Fruit fly (Drosophila melanogaster) whole organism, embryonic: ENCODE measurements around the gene FoxL1.

Experiments used
- Adf1 ChIP-seq: fragments of 200-800 bp; sonication (Bioruptor generic); IDR thresholded peaks from 2 replicates; pipeline ENCODE4 v1.3.6; 2022; ENCODE audit warnings: missing biosample characterization, missing genetic modification characterization
- B-H2 ChIP-seq: fragments of 200-800 bp; sonication (Bioruptor generic); optimal IDR thresholded peaks from 2 replicates; lab custom pipeline; 2018; ENCODE audit warnings: missing biosample characterization, mild to moderate bottlenecking, missing genetic modification characterization
- BtbVII ChIP-seq: fragments of 200-800 bp; sonication (Bioruptor generic); optimal IDR thresholded peaks from 3 replicates; lab custom pipeline; 2017; ENCODE audit warnings: missing biosample characterization, mild to moderate bottlenecking, missing genetic modification characterization
- CG10431 ChIP-seq: fragments of 200-800 bp; sonication (Bioruptor generic); optimal IDR thresholded peaks from 3 replicates; lab custom pipeline; 2018; ENCODE audit warnings: missing biosample characterization, mild to moderate bottlenecking, missing genetic modification characterization
- CG11398 ChIP-seq: fragments of 200-800 bp; sonication (Bioruptor generic); optimal IDR thresholded peaks from 2 replicates; lab custom pipeline; 2016; ENCODE audit warnings: missing biosample characterization, missing genetic modification characterization
- CG13296 ChIP-seq: fragments of 200-800 bp; sonication (Bioruptor generic); optimal IDR thresholded peaks from 3 replicates; lab custom pipeline; 2018; ENCODE audit warnings: missing biosample characterization, mild to moderate bottlenecking, missing genetic modification characterization
- CG14050 ChIP-seq: fragments of 200-800 bp; sonication (Bioruptor generic); IDR thresholded peaks from 3 replicates; pipeline ENCODE4 v1.3.6; 2022; ENCODE audit warnings: missing biosample characterization, missing genetic modification characterization
- CG15601 ChIP-seq: fragments of 200-800 bp; sonication (Bioruptor generic); optimal IDR thresholded peaks from 3 replicates; lab custom pipeline; 2019; ENCODE audit warnings: missing biosample characterization, mild to moderate bottlenecking, missing genetic modification characterization, moderate library complexity
- CG16863 ChIP-seq: fragments of 200-800 bp; sonication (Bioruptor generic); optimal IDR thresholded peaks from 3 replicates; lab custom pipeline; 2016; ENCODE audit warnings: missing biosample characterization, missing genetic modification characterization
- CG17361 ChIP-seq: fragments of 200-800 bp; sonication (Bioruptor generic); IDR thresholded peaks from 3 replicates; pipeline ENCODE4 v1.3.6; 2022; ENCODE audit warnings: missing biosample characterization, missing genetic modification characterization
- CG1792 ChIP-seq: fragments of 200-800 bp; sonication (Bioruptor generic); optimal IDR thresholded peaks from 2 replicates; lab custom pipeline; 2016; ENCODE audit warnings: missing biosample characterization, missing genetic modification characterization
- CG3163 ChIP-seq: fragments of 200-800 bp; sonication (Bioruptor generic); optimal IDR thresholded peaks from 3 replicates; lab custom pipeline; 2016; ENCODE audit warnings: missing biosample characterization, missing genetic modification characterization
- CG32767 ChIP-seq: fragments of 200-800 bp; sonication (Bioruptor generic); IDR thresholded peaks from 2 replicates; pipeline ENCODE4 v1.3.6; 2022; ENCODE audit warnings: missing biosample characterization, missing genetic modification characterization
- CG34422 ChIP-seq: fragments of 200-800 bp; sonication (Bioruptor generic); IDR thresholded peaks from 3 replicates; pipeline ENCODE4 v1.3.6; 2022; ENCODE audit warnings: missing biosample characterization, missing genetic modification characterization
- CG4282 ChIP-seq: fragments of 200-800 bp; sonication (Bioruptor generic); optimal IDR thresholded peaks from 2 replicates; lab custom pipeline; 2016; ENCODE audit warnings: missing biosample characterization, missing genetic modification characterization
- CG4820 ChIP-seq: fragments of 200-800 bp; sonication (Bioruptor generic); optimal IDR thresholded peaks from 3 replicates; lab custom pipeline; 2016; ENCODE audit warnings: missing biosample characterization, missing genetic modification characterization
- CG6654 ChIP-seq: fragments of 200-800 bp; sonication (Bioruptor generic); optimal IDR thresholded peaks from 2 replicates; lab custom pipeline; 2017; ENCODE audit warnings: missing biosample characterization, mild to moderate bottlenecking, missing genetic modification characterization
- CG7271 ChIP-seq: fragments of 200-800 bp; sonication (Bioruptor generic); optimal IDR thresholded peaks from 2 replicates; lab custom pipeline; 2018; ENCODE audit warnings: missing biosample characterization, mild to moderate bottlenecking, missing genetic modification characterization, moderate library complexity
- CG7786 ChIP-seq: fragments of 200-800 bp; sonication (Bioruptor generic); optimal IDR thresholded peaks from 2 replicates; lab custom pipeline; 2016; ENCODE audit warnings: missing biosample characterization, missing genetic modification characterization
- CG8290 ChIP-seq, 3 experiments: fragments of 200-800 bp; sonication (Bioruptor generic); optimal IDR thresholded peaks; 2 replicates each; lab custom pipeline; 2016 to 2019; ENCODE audit warnings: missing biosample characterization in 3 of 3, missing genetic modification characterization in 3 of 3, mild to moderate bottlenecking in 2 of 3, moderate library complexity in 1 of 3
- CG9437 ChIP-seq: fragments of 200-800 bp; sonication (Bioruptor generic); optimal IDR thresholded peaks from 2 replicates; lab custom pipeline; 2018; ENCODE audit warnings: missing biosample characterization, mild to moderate bottlenecking, missing genetic modification characterization
- CG9817 ChIP-seq: fragments of 200-800 bp; sonication (Bioruptor generic); optimal IDR thresholded peaks from 2 replicates; lab custom pipeline; 2018; ENCODE audit warnings: missing biosample characterization, mild to moderate bottlenecking, missing genetic modification characterization, moderate library complexity
- Dek ChIP-seq: fragments of 200-800 bp; sonication (Bioruptor generic); optimal IDR thresholded peaks from 3 replicates; lab custom pipeline; 2019; ENCODE audit warnings: missing biosample characterization, mild to moderate bottlenecking, missing genetic modification characterization, moderate library complexity
- Doc2 ChIP-seq: fragments of 200-800 bp; sonication (Bioruptor generic); IDR thresholded peaks from 2 replicates; pipeline ENCODE4 v1.3.6; 2022; ENCODE audit warnings: missing biosample characterization, missing genetic modification characterization
- ERR ChIP-seq: fragments of 200-800 bp; sonication (Bioruptor generic); optimal IDR thresholded peaks from 2 replicates; lab custom pipeline; 2016; ENCODE audit warnings: missing biosample characterization, missing genetic modification characterization
- Elba2 ChIP-seq: fragments of 200-800 bp; sonication (Bioruptor generic); optimal IDR thresholded peaks from 3 replicates; lab custom pipeline; 2016; ENCODE audit warnings: missing biosample characterization, missing genetic modification characterization
- H15 ChIP-seq: fragments of 200-800 bp; sonication (Bioruptor generic); IDR thresholded peaks from 3 replicates; pipeline ENCODE4 v1.3.6; 2022; ENCODE audit warnings: missing biosample characterization, missing genetic modification characterization
- Hr39 ChIP-seq: fragments of >200 bp; optimal IDR thresholded peaks from 2 replicates; lab custom pipeline; 2017
- Hr51 ChIP-seq, 2 experiments: fragments of 200-800 bp; sonication (Bioruptor generic); optimal IDR thresholded peaks; 2 replicates in 1 of 2; 3 replicates in 1 of 2; lab custom pipeline; 2016 to 2018; ENCODE audit warnings: missing biosample characterization in 2 of 2, missing genetic modification characterization in 2 of 2, mild to moderate bottlenecking in 1 of 2, moderate library complexity in 1 of 2
- Sox100B ChIP-seq: fragments of 200-800 bp; sonication (Bioruptor generic); optimal IDR thresholded peaks from 3 replicates; lab custom pipeline; 2018; ENCODE audit warnings: missing biosample characterization, mild to moderate bottlenecking, missing genetic modification characterization
- ap ChIP-seq: fragments of 200-800 bp; sonication (Bioruptor generic); IDR thresholded peaks from 2 replicates; pipeline ENCODE4 v1.3.6; 2022; ENCODE audit warnings: missing biosample characterization, missing genetic modification characterization
- bab2 ChIP-seq: fragments of 200-800 bp; sonication (Bioruptor generic); optimal IDR thresholded peaks from 2 replicates; lab custom pipeline; 2016; ENCODE audit warnings: missing biosample characterization, missing genetic modification characterization
- btn ChIP-seq: fragments of 200-800 bp; sonication (Bioruptor generic); optimal IDR thresholded peaks from 2 replicates; lab custom pipeline; 2016; ENCODE audit warnings: missing biosample characterization, missing genetic modification characterization
- cas ChIP-seq: fragments of 200-800 bp; sonication (Bioruptor generic); IDR thresholded peaks from 2 replicates; pipeline ENCODE4 v1.3.6; 2022; ENCODE audit warnings: missing biosample characterization, missing genetic modification characterization
- dimm ChIP-seq: fragments of 200-800 bp; sonication (Bioruptor generic); IDR thresholded peaks from 2 replicates; pipeline ENCODE4 v1.3.6; 2022; ENCODE audit warnings: missing biosample characterization, missing genetic modification characterization
- dmrt11E ChIP-seq: fragments of 200-800 bp; sonication (Bioruptor generic); optimal IDR thresholded peaks from 3 replicates; lab custom pipeline; 2018; ENCODE audit warnings: missing biosample characterization, mild to moderate bottlenecking, missing genetic modification characterization, moderate library complexity
- ewg ChIP-seq: fragments of 200-800 bp; sonication (Bioruptor generic); optimal IDR thresholded peaks from 3 replicates; lab custom pipeline; 2017; ENCODE audit warnings: mild to moderate bottlenecking, missing biosample characterization, missing genetic modification reagents, missing genetic modification characterization
- gro ChIP-seq: fragments of 200-800 bp; sonication (Bioruptor generic); optimal IDR thresholded peaks from 2 replicates; lab custom pipeline; 2016; ENCODE audit warnings: missing biosample characterization, missing genetic modification characterization
- lmd ChIP-seq: fragments of 200-800 bp; sonication (Bioruptor generic); IDR thresholded peaks from 2 replicates; pipeline ENCODE4 v1.3.6; 2022; ENCODE audit warnings: missing biosample characterization, missing genetic modification characterization
- lov ChIP-seq, 2 experiments: fragments of 200-800 bp in 1 of 2; fragments of >200 bp in 1 of 2; sonication (Bioruptor generic) in 1 of 2; IDR thresholded peaks in 1 of 2; optimal IDR thresholded peaks in 1 of 2; 2 replicates in 1 of 2; 3 replicates in 1 of 2; pipeline versions ENCODE4 v1.3.6 to Lab custom; 2017 to 2022; ENCODE audit warnings: missing biosample characterization in 1 of 2, missing genetic modification characterization in 1 of 2
- nerfin-1 ChIP-seq: fragments of 200-800 bp; sonication (Bioruptor generic); optimal IDR thresholded peaks from 3 replicates; lab custom pipeline; 2019; ENCODE audit warnings: missing biosample characterization, mild to moderate bottlenecking, missing genetic modification characterization, moderate library complexity
- nom ChIP-seq: fragments of 200-800 bp; sonication (Bioruptor generic); optimal IDR thresholded peaks from 2 replicates; lab custom pipeline; 2017; ENCODE audit warnings: missing biosample characterization, missing genetic modification characterization, mild to moderate bottlenecking, moderate library complexity, missing genetic modification reagents
- pan ChIP-seq, 4 experiments: fragments of >200 bp in 3 of 4; fragments of 200-800 bp in 1 of 4; sonication (Bioruptor generic) in 1 of 4; optimal IDR thresholded peaks in 3 of 4; IDR thresholded peaks in 1 of 4; 2 replicates each; pipeline versions ENCODE4 v1.3.6 to Lab custom; 2017 to 2022; ENCODE audit warnings: missing biosample characterization in 2 of 4, missing genetic modification characterization in 2 of 4, mixed read lengths in 1 of 4
- sd ChIP-seq: fragments of 200-800 bp; sonication (Bioruptor generic); optimal IDR thresholded peaks from 3 replicates; lab custom pipeline; 2018; ENCODE audit warnings: missing biosample characterization, mild to moderate bottlenecking, missing genetic modification characterization, moderate library complexity
- tll ChIP-seq, 2 experiments: fragments of 200-800 bp in 1 of 2; fragments of >200 bp in 1 of 2; sonication (Bioruptor generic) in 1 of 2; optimal IDR thresholded peaks; 2 replicates each; lab custom pipeline; 2017 to 2019; ENCODE audit warnings: missing biosample characterization in 2 of 2, missing genetic modification characterization in 2 of 2, mild to moderate bottlenecking in 1 of 2, moderate library complexity in 1 of 2
- trem ChIP-seq: fragments of 200-800 bp; optimal IDR thresholded peaks from 3 replicates; lab custom pipeline; 2019; ENCODE audit warnings: missing biosample characterization, mild to moderate bottlenecking, missing genetic modification characterization, moderate library complexity
- unpg ChIP-seq: fragments of 200-800 bp; sonication (Bioruptor generic); optimal IDR thresholded peaks from 3 replicates; lab custom pipeline; 2018; ENCODE audit warnings: missing biosample characterization, mild to moderate bottlenecking, missing genetic modification characterization, moderate library complexity
- zen ChIP-seq: fragments of 200-800 bp; sonication (Bioruptor generic); optimal IDR thresholded peaks from 3 replicates; lab custom pipeline; 2018; ENCODE audit warnings: missing biosample characterization, mild to moderate bottlenecking, missing genetic modification characterization, moderate library complexity

The FoxL1 gene

dm6 chr3L:4025738-4026505 lies 7.2 kb downstream of the FoxL1 start, which contains the start of gene CG11594 (continued):
- TF ChIP-seq CG13296 (GFP tag; lab: Kevin White, UChicago) (peak; percentile 49), CG7786 (GFP tag; lab: Kevin White, UChicago) (no peak), gro (GFP tag; lab: Kevin White, UChicago) (no peak), bab2 (GFP tag; lab: Kevin White, UChicago) (no peak), CG10431 (GFP tag; lab: Kevin White, UChicago) (no peak), dimm (GFP tag; lab: Robert Waterston, UW) (no peak), CG3163 (peak; percentile 3), btn (GFP tag; lab: Kevin White, UChicago) (no peak), ERR (GFP tag; lab: Kevin White, UChicago) (no peak), tll (GFP tag; optimal IDR thresholded peaks at IDR 0.05; lab: Kevin White, UChicago) (no peak), B-H2 (peak; percentile 29), Adf1 (GFP tag; lab: Robert Waterston, UW) (no peak), CG17361 (GFP tag; lab: Robert Waterston, UW) (no peak), CG1792 (GFP tag; lab: Kevin White, UChicago) (no peak), CG7271 (tag; lab: Kevin White, UChicago) (no peak), CG32767 (GFP tag; lab: Robert Waterston, UW) (no peak), lov (optimal IDR thresholded peaks at IDR 0.05; lab: Kevin White, UChicago) (no peak), lov (GFP tag; IDR thresholded peaks at IDR 0.05; lab: Robert Waterston, UW) (no peak), ap (GFP tag; lab: Robert Waterston, UW) (no peak), H15 (GFP tag; lab: Robert Waterston, UW) (no peak), CG34422 (no peak), Hr51 (GFP tag; optimal IDR thresholded peaks at IDR 0.05; lab: Kevin White, UChicago) (no peak), CG8290 (GFP tag; optimal IDR thresholded peaks at IDR 0.05; lab: Kevin White, UChicago) (no peak), CG8290 (tag; optimal IDR thresholded peaks at IDR 0.05; lab: Kevin White, UChicago) (no peak), trem (no peak), nerfin-1 (tag; lab: Kevin White, UChicago) (no peak), ewg (GFP tag; lab: Kevin White, UChicago) (no peak), CG11398 (GFP tag; lab: Kevin White, UChicago) (no peak), Hr39 (lab: Kevin White, UChicago) (no peak), CG4820 (GFP tag; lab: Kevin White, UChicago) (no peak), CG6654 (GFP tag; lab: Kevin White, UChicago) (no peak), Elba2 (no peak), CG9437 (GFP tag; lab: Kevin White, UChicago) (no peak), CG14050 (no peak), dmrt11E (no peak), CG15601 (tag; lab: Kevin White, UChicago) (no peak), unpg (GFP tag; lab: Kevin White, UChicago) (no peak), nom (GFP tag; lab: Kevin White, UChicago) (no peak), Dek (tag; lab: Kevin White, UChicago) (no peak), lmd (no peak), CG16863 (GFP tag; lab: Kevin White, UChicago) (no peak), CG4282 (GFP tag; lab: Kevin White, UChicago) (no peak), Sox100B (GFP tag; lab: Kevin White, UChicago) (peak; percentile 12), CG9817 (tag; lab: Kevin White, UChicago) (peak; percentile 48), Doc2 (GFP tag; lab: Robert Waterston, UW) (no peak), pan (optimal IDR thresholded peaks at IDR 0.05; lab: Kevin White, UChicago) (no peak), pan (GFP tag; optimal IDR thresholded peaks at IDR 0.05 in 1 of 2, IDR thresholded peaks at IDR 0.05 in 1 of 2) (peak in 1 of 2 experiments; percentile 34), sd (no peak), zen (tag; lab: Kevin White, UChicago) (no peak), BtbVII (peak; percentile 68), cas (GFP tag; lab: Robert Waterston, UW) (no peak)
